Fruit fly (Drosophila melanogaster): ENCODE data around the gene CG18417.

Gene CG18417

DNA sequence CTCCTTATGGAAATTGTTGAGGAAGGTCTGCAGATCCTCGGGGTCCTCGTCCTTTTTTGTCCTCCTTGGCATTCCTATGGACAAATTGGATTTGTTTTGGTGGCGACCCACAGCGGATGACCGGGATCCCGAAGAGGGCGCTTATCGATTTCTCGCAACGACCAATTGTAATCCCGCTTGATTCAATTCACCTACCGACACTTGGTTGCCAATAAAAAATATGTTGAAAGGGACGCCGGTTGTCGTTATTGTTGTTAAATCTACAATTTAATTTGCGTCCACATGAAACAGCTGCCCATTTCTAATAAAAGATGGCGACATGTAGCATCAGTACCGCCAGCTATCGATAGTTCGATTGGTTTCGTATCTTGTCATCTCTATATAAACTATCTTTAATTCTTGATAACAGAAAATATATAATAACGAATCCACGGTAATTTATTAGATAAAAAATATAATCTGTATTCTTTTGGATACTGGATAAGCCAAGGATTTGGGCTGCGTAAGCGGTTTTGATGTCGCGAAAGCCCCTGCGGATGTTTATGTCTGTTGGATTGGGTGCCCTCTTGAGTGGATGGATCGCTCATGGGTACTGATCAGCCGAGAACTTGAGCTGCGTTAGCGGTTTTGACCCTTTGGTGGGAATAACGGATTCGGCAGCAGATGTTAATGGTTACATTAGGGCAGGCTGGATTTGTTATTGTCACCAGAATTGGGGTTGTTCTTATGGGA is 43.3 kb upstream of the CG18417 start, which contains the start of gene CTCF (continued):
- TF ChIP-seq al (GFP tag; IDR thresholded peaks at IDR 0.05) (no peak), CG7928 (GFP tag; optimal IDR thresholded peaks at IDR 0.05) (no peak), CG6175 (GFP tag; IDR thresholded peaks at IDR 0.05) (no peak), Bteb2 (GFP tag; optimal IDR thresholded peaks at IDR 0.05) (peak; percentile 5), CG12071 (GFP tag; optimal IDR thresholded peaks at IDR 0.05) (no peak), CG7271 (tag; optimal IDR thresholded peaks at IDR 0.05) (peak; percentile 39), run (tag; optimal IDR thresholded peaks at IDR 0.05) (no peak), CG10462 (GFP tag; optimal IDR thresholded peaks at IDR 0.05) (no peak), CG15073 (GFP tag; optimal IDR thresholded peaks at IDR 0.05) (no peak), CG3065 (GFP tag; optimal IDR thresholded peaks at IDR 0.05) (no peak), grau (tag; optimal IDR thresholded peaks at IDR 0.05) (peak; percentile 52), pros (GFP tag; optimal IDR thresholded peaks at IDR 0.05) (peak; percentile 12), CG1832 (GFP tag; optimal IDR thresholded peaks at IDR 0.05) (no peak), pho (GFP tag; optimal IDR thresholded peaks at IDR 0.05) (no peak), CG12155 (GFP tag; optimal IDR thresholded peaks at IDR 0.05) (peak; percentile 30), NfI (GFP tag; optimal IDR thresholded peaks at IDR 0.05) (peak; percentile 46), HLH54F (GFP tag; optimal IDR thresholded peaks at IDR 0.05) (peak; percentile 20), CG4707 (GFP tag; optimal IDR thresholded peaks at IDR 0.05) (no peak), eyg (GFP tag; optimal IDR thresholded peaks at IDR 0.05) (no peak), org-1 (GFP tag; optimal IDR thresholded peaks at IDR 0.05) (no peak), Sin3A (optimal IDR thresholded peaks at IDR 0.05) (peak; percentile 44), en (GFP tag; optimal IDR thresholded peaks at IDR 0.05) (peak; percentile 8), ash1 (GFP tag; optimal IDR thresholded peaks at IDR 0.05) (no peak), CG15696 (tag; optimal IDR thresholded peaks at IDR 0.05) (peak; percentile 38), chm (GFP tag; IDR thresholded peaks at IDR 0.05) (no peak), dpn (GFP tag; optimal IDR thresholded peaks at IDR 0.05) (peak; percentile 53 to 59), CG12659 (GFP tag; optimal IDR thresholded peaks at IDR 0.05) (peak; percentile 77), Side (GFP tag; optimal IDR thresholded peaks at IDR 0.05) (no peak), Ssrp (tag; optimal IDR thresholded peaks at IDR 0.05) (no peak), vfl (GFP tag; optimal IDR thresholded peaks at IDR 0.05) (no peak), CG3995 (GFP tag; optimal IDR thresholded peaks at IDR 0.05) (no peak), NC2α (GFP tag; optimal IDR thresholded peaks at IDR 0.05) (peak; percentile 43), Oli (tag; optimal IDR thresholded peaks at IDR 0.05) (peak; percentile 32), CG10431 (GFP tag; optimal IDR thresholded peaks at IDR 0.05) (peak; percentile 51), tgo (GFP tag; IDR thresholded peaks at IDR 0.05) (peak; percentile 51), Doc3 (GFP tag; IDR thresholded peaks at IDR 0.05; ENCODE audit: partially characterized antibody) (peak; percentile 84), CG14965 (GFP tag; optimal IDR thresholded peaks at IDR 0.05; ENCODE audit: borderline replicate concordance) (no peak), CG14667 (GFP tag; IDR thresholded peaks at IDR 0.05) (no peak), tll (GFP tag; optimal IDR thresholded peaks at IDR 0.05) (no peak), ro (GFP tag; IDR thresholded peaks at IDR 0.05) (no peak), hkb (optimal IDR thresholded peaks at IDR 0.05) (no peak), hkb (GFP tag; IDR thresholded peaks at IDR 0.05) (0 out of 2 replicates have a peak, but pooled peaks have one; percentile 31), ato (GFP tag; IDR thresholded peaks at IDR 0.05; ENCODE audit: partially characterized antibody) (no peak), CG9215 (GFP tag; IDR thresholded peaks at IDR 0.05) (no peak), rib (GFP tag; IDR thresholded peaks at IDR 0.05) (no peak), CG4854 (GFP tag; optimal IDR thresholded peaks at IDR 0.05) (peak; percentile 29), tup (GFP tag; optimal IDR thresholded peaks at IDR 0.05) (no peak), CG7987 (GFP tag; optimal IDR thresholded peaks at IDR 0.05) (peak; percentile 3), CG12236 (GFP tag; optimal IDR thresholded peaks at IDR 0.05) (no peak), maf-S (GFP tag; optimal IDR thresholded peaks at IDR 0.05) (no peak), Ets65A (GFP tag) (peak; percentile 91)

Data from whole organism, embryonic.